Worm (Caenorhabditis elegans) whole organism, L2 larva: ENCODE data around the gene F44E2.10.

Source experiments
- F13H6.1 ChIP-seq: sonication (generic microtip); optimal IDR thresholded peaks from 2 replicates; lab custom pipeline; 2016; ENCODE audit warnings: missing genetic modification characterization, missing compliant biosample characterization
- aly-2 ChIP-seq: fragments of 150-350 bp; optimal IDR thresholded peaks from 2 replicates; lab custom pipeline; 2014; ENCODE audit warnings: missing biosample characterization, missing genetic modification characterization
- ama-1 ChIP-seq: fragments of 150-350 bp; optimal IDR thresholded peaks from 2 replicates; lab custom pipeline; 2018; ENCODE audit warnings: inconsistent platforms
- blmp-1 ChIP-seq: sonication (generic microtip); optimal IDR thresholded peaks from 2 replicates; lab custom pipeline; 2017; ENCODE audit warnings: missing genetic modification characterization, mild to moderate bottlenecking, missing compliant biosample characterization, antibody characterized with exemption, moderate library complexity; ENCODE audit not compliant: insufficient read depth
- egl-27 ChIP-seq: sonication (generic microtip); optimal IDR thresholded peaks from 3 replicates; lab custom pipeline; 2017; ENCODE audit warnings: missing biosample characterization, missing genetic modification reagents, missing genetic modification characterization
- lsy-2 ChIP-seq, 2 experiments: fragments of 150-350 bp in 1 of 2; sonication (generic microtip) in 1 of 2; optimal IDR thresholded peaks; 2 replicates each; lab custom pipeline; 2014 to 2017; ENCODE audit warnings: missing biosample characterization in 2 of 2, missing genetic modification characterization in 2 of 2
- mab-5 ChIP-seq: fragments of 150-350 bp; optimal IDR thresholded peaks from 2 replicates; lab custom pipeline; 2014; ENCODE audit warnings: missing biosample characterization, missing genetic modification characterization
- mdl-1 ChIP-seq, 2 experiments: fragments of 150-350 bp in 1 of 2; sonication (generic microtip) in 1 of 2; optimal IDR thresholded peaks; 2 replicates each; lab custom pipeline; 2017; ENCODE audit warnings: missing biosample characterization in 2 of 2, missing genetic modification characterization in 2 of 2
- nhr-237 ChIP-seq: fragments of 150-350 bp; optimal IDR thresholded peaks from 2 replicates; lab custom pipeline; 2014; ENCODE audit warnings: missing biosample characterization, missing genetic modification characterization
- snpc-4 ChIP-seq: fragments of 150-350 bp; optimal IDR thresholded peaks from 2 replicates; lab custom pipeline; 2014; ENCODE audit warnings: missing biosample characterization, missing genetic modification characterization
- unc-55 ChIP-seq: fragments of 150-350 bp; sonication (generic microtip); optimal IDR thresholded peaks from 3 replicates; lab custom pipeline; 2014; ENCODE audit warnings: missing biosample characterization, missing genetic modification reagents, missing genetic modification characterization
- unc-62 ChIP-seq: fragments of 150-350 bp; optimal IDR thresholded peaks from 2 replicates; lab custom pipeline; 2014; ENCODE audit warnings: missing biosample characterization, missing genetic modification reagents, missing genetic modification characterization
- ztf-11 ChIP-seq: sonication (generic microtip); optimal IDR thresholded peaks from 2 replicates; lab custom pipeline; 2017; ENCODE audit warnings: missing biosample characterization, missing genetic modification characterization

DNA sequence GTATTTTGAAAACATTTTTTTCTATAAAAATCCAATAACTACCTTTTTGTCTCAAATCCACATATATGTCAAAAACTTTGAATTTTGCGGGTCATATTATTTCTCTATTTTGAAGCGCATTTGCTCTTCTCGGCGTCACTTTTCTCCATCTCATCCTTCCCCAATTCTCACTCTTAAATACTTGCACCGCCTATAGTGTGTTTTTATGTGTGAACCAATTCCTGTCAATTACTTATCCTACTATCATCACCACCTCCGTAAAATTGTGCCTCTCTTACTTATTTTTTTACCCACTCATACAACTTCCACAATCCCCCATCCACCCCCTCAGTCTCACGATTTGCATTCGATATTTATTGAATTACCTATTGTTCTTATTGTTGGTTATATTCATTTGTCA is 25.1 kb downstream of the F44E2.10 start:
- TF ChIP-seq mdl-1 (tag; optimal IDR thresholded peaks at IDR 0.05; lab: Kevin White, UChicago) (no peak), unc-62 (GFP tag; lab: Kevin White, UChicago) (no peak), unc-55 (GFP tag; lab: Kevin White, UChicago) (no peak), egl-27 (tag; lab: Kevin White, UChicago) (no peak), ama-1 (lab: Kevin White, UChicago) (no peak), ztf-11 (tag; lab: Kevin White, UChicago) (no peak), snpc-4 (tag; lab: Kevin White, UChicago) (no peak), lsy-2 (tag; optimal IDR thresholded peaks at IDR 0.05; lab: Kevin White, UChicago) (no peak), mab-5 (no peak), aly-2 (tag; lab: Kevin White, UChicago) (no peak), F13H6.1 (tag; lab: Kevin White, UChicago) (no peak), blmp-1 (no peak), nhr-237 (tag; lab: Kevin White, UChicago) (no peak)
